Fruit fly (Drosophila melanogaster) whole organism: Measurements from ENCODE around the gene CG1662.

Source experiments
- Dll ChIP-seq: fragments of >200 bp; optimal IDR thresholded peaks from 2 replicates; lab custom pipeline; 2017
- usp ChIP-seq: fragments of >200 bp; optimal IDR thresholded peaks from 2 replicates; lab custom pipeline; 2017; ENCODE audit warnings: missing biosample characterization, missing genetic modification characterization, mixed read lengths

DNA sequence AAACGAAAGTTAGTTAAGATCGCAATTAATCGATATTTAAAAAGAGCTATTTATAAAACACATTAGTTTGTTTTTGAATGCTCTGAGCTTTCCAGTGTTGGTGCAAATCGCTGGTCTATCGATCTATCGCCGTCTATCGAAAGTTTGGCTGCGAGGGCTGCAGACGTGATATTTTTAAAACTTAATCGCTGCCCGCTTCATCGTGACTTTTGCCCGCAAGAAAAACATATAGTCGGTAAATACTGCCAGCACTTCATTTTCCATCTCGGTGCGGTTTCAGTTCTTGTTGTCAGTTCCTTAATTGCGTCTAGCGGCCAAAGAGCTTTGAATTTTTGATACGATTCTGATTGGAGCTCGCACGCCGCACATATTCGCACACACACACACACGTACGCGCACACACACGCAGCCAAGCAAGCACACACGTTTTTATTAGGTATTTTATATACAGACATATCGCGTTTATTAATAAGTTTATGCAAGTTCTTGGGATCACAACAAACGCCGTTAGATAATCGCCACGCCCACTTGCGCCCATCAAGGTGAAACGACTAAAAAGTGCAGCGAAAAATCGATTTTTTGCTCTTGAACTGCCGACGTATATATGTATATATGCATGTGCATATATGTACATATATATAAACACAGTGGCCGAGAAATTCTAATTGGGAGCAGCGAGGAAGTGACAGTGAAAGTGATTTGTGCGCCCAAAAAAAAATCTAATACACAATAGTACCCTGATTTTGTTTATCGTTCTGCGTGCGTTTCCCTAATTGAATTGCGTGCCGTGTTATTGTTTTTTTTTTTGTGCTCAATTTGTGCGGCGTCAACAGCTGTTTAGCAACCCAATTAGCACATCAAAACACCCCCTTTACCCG is 16.3 kb upstream of the CG1662 start:
- no peak for TF ChIP-seq usp (GFP tag; lab: Kevin White, UChicago)
- no peak for TF ChIP-seq Dll
